Worm (Caenorhabditis elegans) whole organism, early embryonic: Measurements from ENCODE around the gene srh-79.
"Not testable (repeated sequence)": the region's sequence is repeated elsewhere in the genome, so short reads cannot be mapped to it uniquely, and the experiment has no call there.

Experiments
- B0310.2 ChIP-seq: sonication (generic microtip); optimal IDR thresholded peaks from 2 replicates; lab custom pipeline; 2016; ENCODE audit warnings: mild to moderate bottlenecking, missing genetic modification characterization, missing compliant biosample characterization
- F13C5.2 ChIP-seq: sonication (generic microtip); optimal IDR thresholded peaks from 2 replicates; lab custom pipeline; 2017; ENCODE audit warnings: mild to moderate bottlenecking, missing genetic modification characterization, inconsistent platforms, missing compliant biosample characterization
- aly-1 ChIP-seq: sonication (generic microtip); optimal IDR thresholded peaks from 2 replicates; lab custom pipeline; 2016; ENCODE audit warnings: missing genetic modification characterization, missing compliant biosample characterization
- ama-1 ChIP-seq: fragments of 150-350 bp; optimal IDR thresholded peaks from 2 replicates; lab custom pipeline; 2014
- ceh-13 ChIP-seq: fragments of 200-800 bp; sonication (Bioruptor generic); optimal IDR thresholded peaks from 2 replicates; lab custom pipeline; 2018; ENCODE audit warnings: mild to moderate bottlenecking, missing genetic modification characterization, missing compliant biosample characterization
- ceh-36 ChIP-seq: sonication (generic microtip); optimal IDR thresholded peaks from 2 replicates; lab custom pipeline; 2016; ENCODE audit warnings: missing genetic modification characterization, inconsistent platforms, missing compliant biosample characterization
- ets-7 ChIP-seq: sonication (generic microtip); optimal IDR thresholded peaks from 2 replicates; lab custom pipeline; 2016; ENCODE audit warnings: missing genotype, missing genetic modification characterization, missing compliant biosample characterization
- flt-1 ChIP-seq: fragments of 200-800 bp; sonication (Bioruptor generic); IDR thresholded peaks from 2 replicates; pipeline ENCODE4 v1.3.6; 2022; ENCODE audit warnings: missing genetic modification characterization, missing compliant biosample characterization
- hmbx-1 ChIP-seq: sonication (generic microtip); optimal IDR thresholded peaks from 2 replicates; lab custom pipeline; 2016; ENCODE audit warnings: mild to moderate bottlenecking, missing genetic modification characterization, missing compliant biosample characterization
- hmg-4 ChIP-seq: fragments of 200-800 bp; sonication (Bioruptor generic); optimal IDR thresholded peaks from 2 replicates; lab custom pipeline; 2018; ENCODE audit warnings: mild to moderate bottlenecking, missing genetic modification characterization, missing compliant biosample characterization
- hnd-1 ChIP-seq: sonication (generic microtip); optimal IDR thresholded peaks from 2 replicates; lab custom pipeline; 2016; ENCODE audit warnings: missing genetic modification characterization, missing compliant biosample characterization
- pes-1 ChIP-seq: fragments of 200-800 bp; sonication (Bioruptor generic); IDR thresholded peaks from 2 replicates; pipeline ENCODE4 v1.3.6; 2022; ENCODE audit warnings: missing genetic modification reagents, missing genetic modification characterization, missing compliant biosample characterization
- scrt-1 ChIP-seq: fragments of 200-800 bp; sonication (Bioruptor generic); IDR thresholded peaks from 2 replicates; pipeline ENCODE4 v1.3.6; 2022; ENCODE audit warnings: missing genetic modification characterization, missing compliant biosample characterization
- sea-1 ChIP-seq: fragments of 200-800 bp; sonication (Bioruptor generic); conservative IDR thresholded peaks from 2 replicates; pipeline ENCODE4 v1.3.6; 2022; ENCODE audit warnings: missing genetic modification characterization, missing compliant biosample characterization
- tbx-11 ChIP-seq: fragments of 200-800 bp; sonication (Bioruptor generic); IDR thresholded peaks from 2 replicates; pipeline ENCODE4 v1.3.6; 2022; ENCODE audit warnings: missing genetic modification characterization, missing compliant biosample characterization
- tbx-37 ChIP-seq: fragments of 200-800 bp; sonication (Bioruptor generic); conservative IDR thresholded peaks from 2 replicates; pipeline ENCODE4 v1.3.6; 2022; ENCODE audit warnings: missing genetic modification reagents, missing genetic modification characterization, missing compliant biosample characterization
- tra-4 ChIP-seq: sonication (generic microtip); optimal IDR thresholded peaks from 2 replicates; lab custom pipeline; 2017; ENCODE audit warnings: missing genetic modification characterization, missing compliant biosample characterization

The srh-79 gene

DNA sequence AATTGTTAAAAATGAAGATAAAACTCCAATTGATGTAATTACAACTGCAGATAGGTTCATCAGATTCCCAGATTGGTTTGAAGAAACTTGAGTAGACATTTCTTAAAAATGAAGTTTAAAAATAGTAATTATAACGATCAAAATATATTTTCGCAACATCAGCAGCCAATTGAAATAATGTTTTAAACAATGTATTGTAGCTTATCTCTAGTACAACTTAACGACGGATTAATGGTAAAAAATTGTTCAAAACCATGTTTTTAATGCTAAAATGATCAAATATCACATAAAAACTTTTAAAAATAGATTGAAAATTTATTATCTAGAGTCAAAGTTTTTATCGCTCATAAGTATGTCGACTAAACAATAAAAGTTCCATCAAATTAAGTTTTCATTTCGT, 2.4 kb upstream of the srh-79 start, which contains the start of gene srbc-11:
TSS of gene srbc-11 (minus strand) at position 101 of the 400 bp plus-strand sequence.
- TF ChIP-seq ceh-13, result no peak
- no peak for TF ChIP-seq ets-7 (tag; lab: Kevin White, UChicago)
- TF ChIP-seq pes-1 (GFP tag; lab: Robert Waterston, UW), result no peak
- TF ChIP-seq scrt-1 (GFP tag; lab: Robert Waterston, UW), result no peak
- TF ChIP-seq ceh-36 (tag; lab: Kevin White, UChicago), result no peak
- TF ChIP-seq tbx-11 (GFP tag; lab: Robert Waterston, UW), result no peak
- TF ChIP-seq aly-1 (tag; lab: Kevin White, UChicago), result no peak
- no peak for TF ChIP-seq F13C5.2 (tag; lab: Kevin White, UChicago)
- no peak for TF ChIP-seq flt-1 (GFP tag; lab: Robert Waterston, UW)
- no peak for TF ChIP-seq B0310.2 (tag; lab: Kevin White, UChicago)
- TF ChIP-seq hmbx-1 (tag; lab: Kevin White, UChicago), result no peak
- TF ChIP-seq ama-1 (lab: Kevin White, UChicago), result no peak
- TF ChIP-seq sea-1 (GFP tag; lab: Robert Waterston, UW), result no peak
- no peak for TF ChIP-seq tra-4 (tag; lab: Kevin White, UChicago)
- no peak for TF ChIP-seq hnd-1 (tag; lab: Kevin White, UChicago)
- no peak for TF ChIP-seq hmg-4
- no peak for TF ChIP-seq tbx-37 (GFP tag; lab: Robert Waterston, UW)

DNA sequence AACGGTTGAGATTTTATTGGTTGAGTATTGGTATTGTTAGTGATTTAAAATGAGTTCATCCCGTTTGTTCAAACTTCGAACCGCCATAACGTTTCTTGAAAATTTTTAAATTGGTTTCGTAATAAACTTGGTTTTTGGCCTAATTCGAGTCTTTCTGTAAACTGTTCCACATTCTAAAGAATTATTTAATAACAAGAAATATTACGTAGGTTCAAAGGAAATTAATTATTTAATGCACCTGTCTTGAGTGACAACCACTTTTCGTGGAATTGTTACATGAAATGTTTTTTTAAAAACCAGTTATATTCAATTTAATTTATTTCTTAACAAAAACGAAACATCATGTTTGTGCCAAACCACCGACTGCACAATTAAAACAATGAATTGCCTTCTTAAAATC, 3.7 kb downstream of the srh-79 start:
- TF ChIP-seq flt-1 (GFP tag; lab: Robert Waterston, UW) (no peak), ets-7 (tag; lab: Kevin White, UChicago) (no peak)

DNA sequence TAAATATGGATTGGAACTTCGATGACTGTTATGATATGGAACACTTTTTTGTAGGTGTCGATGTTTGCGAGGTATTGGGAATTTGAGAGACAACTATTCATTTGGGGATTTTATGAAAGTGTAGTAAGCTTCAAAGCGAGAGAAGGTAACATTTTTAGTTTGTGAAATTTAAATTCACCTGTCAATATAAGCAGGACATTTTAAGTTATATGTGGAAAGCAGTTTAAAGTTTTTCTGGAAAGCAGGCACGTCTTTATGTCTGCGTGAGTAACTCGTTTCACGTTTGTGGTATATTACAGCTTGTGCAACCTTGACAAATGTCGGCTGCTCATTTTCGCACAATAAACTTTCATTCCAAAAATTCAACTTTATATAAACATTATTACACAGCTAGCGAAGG, 6.7 kb downstream of the srh-79 start, which contains the start of gene srh-229:
TSS of gene srh-229 (minus strand) at position 101 of the 400 bp plus-strand sequence.
- no peak for TF ChIP-seq flt-1 (GFP tag; lab: Robert Waterston, UW)
- TF ChIP-seq tra-4 (tag; lab: Kevin White, UChicago), result no peak
- no peak for TF ChIP-seq tbx-37 (GFP tag; lab: Robert Waterston, UW)
- no peak for TF ChIP-seq hmg-4
- TF ChIP-seq ets-7 (tag; lab: Kevin White, UChicago), result no peak
- no peak for TF ChIP-seq sea-1 (GFP tag; lab: Robert Waterston, UW)
- TF ChIP-seq B0310.2 (tag; lab: Kevin White, UChicago), result no peak
- no peak for TF ChIP-seq pes-1 (GFP tag; lab: Robert Waterston, UW)
- TF ChIP-seq ama-1 (lab: Kevin White, UChicago), result no peak
- no peak for TF ChIP-seq hnd-1 (tag; lab: Kevin White, UChicago)
- no peak for TF ChIP-seq ceh-13
- TF ChIP-seq tbx-11 (GFP tag; lab: Robert Waterston, UW), result no peak
- TF ChIP-seq F13C5.2 (tag; lab: Kevin White, UChicago), result no peak
- no peak for TF ChIP-seq aly-1 (tag; lab: Kevin White, UChicago)
- no peak for TF ChIP-seq scrt-1 (GFP tag; lab: Robert Waterston, UW)
- no peak for TF ChIP-seq hmbx-1 (tag; lab: Kevin White, UChicago)
- TF ChIP-seq ceh-36 (tag; lab: Kevin White, UChicago), result no peak

DNA sequence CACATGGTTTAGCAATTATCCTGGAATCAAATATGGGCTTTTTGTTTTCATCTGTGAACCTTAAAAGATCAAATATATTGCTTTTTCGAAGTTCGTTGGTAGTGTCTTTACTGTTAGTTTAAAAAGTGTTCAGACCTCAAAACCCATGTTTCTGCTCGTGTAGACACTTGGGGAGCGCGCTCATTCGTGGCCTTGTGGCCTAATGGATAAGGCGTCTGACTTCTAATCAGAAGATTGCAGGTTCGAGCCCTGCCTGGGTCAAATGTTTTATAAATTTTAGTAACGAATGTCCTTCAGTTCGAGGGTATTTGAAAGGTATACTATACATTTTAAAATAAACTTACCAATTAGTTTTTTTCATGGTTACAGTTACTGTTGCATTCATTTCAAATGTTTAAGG, 8.7 kb downstream of the srh-79 start:
- TF ChIP-seq scrt-1 (GFP tag; lab: Robert Waterston, UW) (no peak), tbx-37 (GFP tag; lab: Robert Waterston, UW) (no peak), hnd-1 (tag; lab: Kevin White, UChicago) (no peak), aly-1 (tag; lab: Kevin White, UChicago) (no peak), ceh-36 (tag; lab: Kevin White, UChicago) (no peak), tra-4 (tag; lab: Kevin White, UChicago) (no peak), hmg-4 (no peak), ceh-13 (no peak), tbx-11 (GFP tag; lab: Robert Waterston, UW) (no peak), F13C5.2 (tag; lab: Kevin White, UChicago) (no peak), ets-7 (tag; lab: Kevin White, UChicago) (no peak), sea-1 (GFP tag; lab: Robert Waterston, UW) (no peak), pes-1 (GFP tag; lab: Robert Waterston, UW) (no peak), hmbx-1 (tag; lab: Kevin White, UChicago) (no peak), flt-1 (GFP tag; lab: Robert Waterston, UW) (no peak)

DNA sequence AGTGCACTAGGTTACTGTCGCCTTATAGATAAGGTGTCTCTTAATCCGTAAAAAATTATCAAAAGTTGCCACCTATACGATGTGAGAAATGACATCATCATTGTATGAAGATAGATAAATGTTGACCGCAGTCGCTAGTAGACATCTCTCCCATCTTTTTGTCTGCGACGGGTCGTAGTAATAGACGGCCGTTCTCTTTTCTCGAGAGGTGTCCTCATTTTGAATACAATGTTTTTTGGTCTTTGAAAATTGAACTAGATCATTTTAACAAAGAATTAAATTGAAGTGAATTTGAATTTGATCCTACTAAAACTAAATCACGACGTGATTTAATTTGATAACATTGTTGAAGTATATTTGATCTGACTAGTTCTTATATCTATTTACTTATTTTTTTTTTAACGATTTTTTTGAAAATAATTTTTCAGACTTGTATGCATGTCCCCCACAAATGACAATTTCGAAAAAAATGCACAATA, 11.1 kb downstream of the srh-79 start, which contains the start of the genes str-31 and nhr-172:
TSS of gene str-31 (minus strand) at position 101 of the 479 bp plus-strand sequence.
TSS of gene nhr-172 (plus strand) at position 429 of the 479 bp plus-strand sequence.
- TF ChIP-seq ets-7 (tag; lab: Kevin White, UChicago) (no peak), F13C5.2 (tag; lab: Kevin White, UChicago) (no peak), aly-1 (tag; lab: Kevin White, UChicago) (no peak), ceh-36 (tag; lab: Kevin White, UChicago) (no peak), ama-1 (lab: Kevin White, UChicago) (no peak), scrt-1 (GFP tag; lab: Robert Waterston, UW) (no peak), flt-1 (GFP tag; lab: Robert Waterston, UW) (no peak), tbx-37 (GFP tag; lab: Robert Waterston, UW) (no peak), tra-4 (tag; lab: Kevin White, UChicago) (no peak), pes-1 (GFP tag; lab: Robert Waterston, UW) (no peak), B0310.2 (tag; lab: Kevin White, UChicago) (no peak), hmg-4 (no peak), sea-1 (GFP tag; lab: Robert Waterston, UW) (no peak), hnd-1 (tag; lab: Kevin White, UChicago) (no peak)

DNA sequence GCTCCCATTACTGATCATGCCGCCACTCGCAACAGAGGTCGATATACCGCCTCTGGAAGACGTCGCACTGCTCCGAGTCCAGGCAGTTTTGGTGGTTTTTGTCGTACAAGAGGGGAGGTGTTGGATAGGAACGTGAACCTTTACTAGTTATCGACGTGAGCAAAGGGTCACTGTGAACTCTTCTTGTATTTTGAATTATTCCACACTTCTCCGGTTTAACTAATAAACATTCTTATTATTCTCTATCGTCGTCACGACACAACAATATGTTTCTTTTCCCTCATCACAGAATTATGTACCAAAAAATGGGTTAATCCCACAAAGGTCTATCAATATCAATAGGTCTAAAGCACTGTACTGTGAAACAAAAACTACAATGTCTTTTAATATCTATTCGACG, 13.9 kb downstream of the srh-79 start, which contains the start of gene nhr-171:
TSS of gene nhr-171 (plus strand) at position 301 of the 400 bp plus-strand sequence.
- not testable (repeated sequence) for TF ChIP-seq tbx-37 (GFP tag; lab: Robert Waterston, UW); tbx-11 (GFP tag; lab: Robert Waterston, UW); hmg-4

DNA sequence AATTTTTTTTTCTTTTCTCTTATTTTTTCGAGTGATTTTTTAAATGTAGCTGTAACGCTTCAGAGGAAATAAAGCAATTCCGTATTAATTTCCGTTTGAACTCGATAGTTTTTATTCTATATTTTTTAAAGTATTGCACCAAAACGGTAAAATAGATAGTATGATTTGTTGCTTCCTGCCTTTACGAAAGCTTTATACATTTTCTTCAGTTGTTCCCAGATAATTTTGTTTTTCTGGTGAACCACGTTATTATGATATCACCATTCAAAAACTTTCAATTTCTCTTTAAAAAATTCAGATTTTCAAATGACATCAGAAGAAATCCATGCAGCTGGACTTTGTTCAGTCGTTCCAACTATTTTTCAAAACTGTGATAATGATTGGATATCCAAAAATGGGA, 17.4 kb downstream of the srh-79 start, which contains the start of gene srb-18:
TSS of gene srb-18 (plus strand) at position 301 of the 400 bp plus-strand sequence.
- TF ChIP-seq aly-1 (tag; lab: Kevin White, UChicago) (no peak), hnd-1 (tag; lab: Kevin White, UChicago) (no peak), hmg-4 (no peak), ets-7 (tag; lab: Kevin White, UChicago) (no peak), sea-1 (GFP tag; lab: Robert Waterston, UW) (no peak), ama-1 (lab: Kevin White, UChicago) (no peak), tbx-11 (GFP tag; lab: Robert Waterston, UW) (no peak), B0310.2 (tag; lab: Kevin White, UChicago) (no peak), flt-1 (GFP tag; lab: Robert Waterston, UW) (no peak), scrt-1 (GFP tag; lab: Robert Waterston, UW) (no peak), F13C5.2 (tag; lab: Kevin White, UChicago) (no peak)
